Fruit fly (Drosophila melanogaster) whole organism, embryonic: ENCODE results near the gene CG10232.

ENCODE experiments used
- ATbp ChIP-seq: fragments of 200-800 bp; sonication (Bioruptor generic); optimal IDR thresholded peaks from 2 replicates; lab custom pipeline; 2017; ENCODE audit warnings: missing biosample characterization, mild to moderate bottlenecking, missing genetic modification characterization, missing genetic modification reagents
- B-H2 ChIP-seq: fragments of 200-800 bp; sonication (Bioruptor generic); optimal IDR thresholded peaks from 2 replicates; lab custom pipeline; 2018; ENCODE audit warnings: missing biosample characterization, mild to moderate bottlenecking, missing genetic modification characterization
- Blimp-1 ChIP-seq: fragments of 200-800 bp; sonication (Bioruptor generic); optimal IDR thresholded peaks from 3 replicates; lab custom pipeline; 2018; ENCODE audit warnings: missing biosample characterization, missing genetic modification characterization, mild to moderate bottlenecking, moderate library complexity, missing genetic modification reagents
- CG10209 ChIP-seq: fragments of 200-800 bp; sonication (Bioruptor generic); optimal IDR thresholded peaks from 3 replicates; lab custom pipeline; 2017; ENCODE audit warnings: missing biosample characterization, mild to moderate bottlenecking, missing genetic modification characterization, missing genetic modification reagents
- CG10462 ChIP-seq: fragments of 200-800 bp; sonication (Bioruptor generic); optimal IDR thresholded peaks from 2 replicates; lab custom pipeline; 2016; ENCODE audit warnings: missing biosample characterization, missing genetic modification characterization
- CG13624 ChIP-seq: fragments of 200-800 bp; sonication (Bioruptor generic); optimal IDR thresholded peaks from 2 replicates; lab custom pipeline; 2016; ENCODE audit warnings: missing biosample characterization, missing genetic modification characterization
- CG13894 ChIP-seq: fragments of 200-800 bp; sonication (Bioruptor generic); optimal IDR thresholded peaks from 3 replicates; lab custom pipeline; 2018; ENCODE audit warnings: missing biosample characterization, mild to moderate bottlenecking, missing genetic modification characterization, moderate library complexity
- CG15514 ChIP-seq: fragments of 200-800 bp; sonication (Bioruptor generic); optimal IDR thresholded peaks from 3 replicates; lab custom pipeline; 2017; ENCODE audit warnings: missing biosample characterization, missing genetic modification characterization, mild to moderate bottlenecking, moderate library complexity, missing genetic modification reagents
- CG15601 ChIP-seq: fragments of 200-800 bp; sonication (Bioruptor generic); optimal IDR thresholded peaks from 3 replicates; lab custom pipeline; 2019; ENCODE audit warnings: missing biosample characterization, mild to moderate bottlenecking, missing genetic modification characterization, moderate library complexity
- CG17612 ChIP-seq: fragments of 200-800 bp; sonication (Bioruptor generic); IDR thresholded peaks from 2 replicates; pipeline ENCODE4 v1.3.6; 2022; ENCODE audit warnings: missing biosample characterization, missing genetic modification characterization
- CG1832 ChIP-seq: fragments of 200-800 bp; sonication (Bioruptor generic); optimal IDR thresholded peaks from 2 replicates; lab custom pipeline; 2017; ENCODE audit warnings: missing biosample characterization, mild to moderate bottlenecking, missing genetic modification characterization, inconsistent platforms
- CG2120 ChIP-seq: fragments of 200-800 bp; sonication (Bioruptor generic); optimal IDR thresholded peaks from 3 replicates; lab custom pipeline; 2016; ENCODE audit warnings: missing biosample characterization, missing genetic modification characterization
- CG2129 ChIP-seq: fragments of 200-800 bp; sonication (Bioruptor generic); IDR thresholded peaks from 2 replicates; pipeline ENCODE4 v1.3.6; 2022; ENCODE audit warnings: missing biosample characterization, missing genetic modification characterization; ENCODE audit not compliant: partially characterized antibody
- CG32767 ChIP-seq: fragments of 200-800 bp; sonication (Bioruptor generic); IDR thresholded peaks from 2 replicates; pipeline ENCODE4 v1.3.6; 2022; ENCODE audit warnings: missing biosample characterization, missing genetic modification characterization
- CG34376 ChIP-seq: fragments of 200-800 bp; sonication (Bioruptor generic); optimal IDR thresholded peaks from 2 replicates; lab custom pipeline; 2018; ENCODE audit warnings: missing biosample characterization, mild to moderate bottlenecking, missing genetic modification characterization
- CG4360 ChIP-seq: fragments of 200-800 bp; sonication (Bioruptor generic); IDR thresholded peaks from 2 replicates; pipeline ENCODE4 v1.3.6; 2022; ENCODE audit warnings: missing biosample characterization, missing genetic modification characterization
- CG5180 ChIP-seq: fragments of 200-800 bp; sonication (Bioruptor generic); optimal IDR thresholded peaks from 3 replicates; lab custom pipeline; 2017; ENCODE audit warnings: missing biosample characterization, missing genetic modification characterization, mild to moderate bottlenecking, moderate library complexity, missing genetic modification reagents
- CG8924 ChIP-seq: fragments of 200-800 bp; optimal IDR thresholded peaks from 3 replicates; lab custom pipeline; 2019; ENCODE audit warnings: missing biosample characterization, mild to moderate bottlenecking, missing genetic modification characterization, moderate library complexity
- CG9609 ChIP-seq: fragments of 200-800 bp; sonication (Bioruptor generic); optimal IDR thresholded peaks from 3 replicates; lab custom pipeline; 2016; ENCODE audit warnings: missing biosample characterization, missing genetic modification characterization
- Dip3 ChIP-seq: fragments of 200-800 bp; sonication (Bioruptor generic); optimal IDR thresholded peaks from 3 replicates; lab custom pipeline; 2016; ENCODE audit warnings: missing biosample characterization, missing genetic modification characterization
- GATAe ChIP-seq: fragments of 200-800 bp; sonication (Bioruptor generic); conservative IDR thresholded peaks from 2 replicates; pipeline ENCODE4 v1.3.6; 2022; ENCODE audit warnings: missing biosample characterization, missing genetic modification characterization
- Hmr ChIP-seq: fragments of 200-800 bp; sonication (Bioruptor generic); optimal IDR thresholded peaks from 3 replicates; lab custom pipeline; 2017; ENCODE audit warnings: mild to moderate bottlenecking, missing biosample characterization, missing genetic modification reagents, missing genetic modification characterization
- MBD-R2 ChIP-seq: fragments of 200-800 bp; sonication (Bioruptor generic); IDR thresholded peaks from 2 replicates; pipeline ENCODE4 v1.3.6; 2022; ENCODE audit warnings: missing biosample characterization, missing genetic modification characterization
- Mad ChIP-seq: fragments of 200-800 bp; sonication (Bioruptor generic); optimal IDR thresholded peaks from 2 replicates; lab custom pipeline; 2016; ENCODE audit warnings: missing biosample characterization, missing genetic modification characterization
- NFAT ChIP-seq: fragments of 200-800 bp; sonication (Bioruptor generic); IDR thresholded peaks from 2 replicates; pipeline ENCODE4 v1.3.6; 2022; ENCODE audit warnings: missing biosample characterization, missing genetic modification characterization
- Sin3A ChIP-seq: fragments of >200 bp; optimal IDR thresholded peaks from 2 replicates; lab custom pipeline; 2018
- Tbp ChIP-seq: fragments of >200 bp; optimal IDR thresholded peaks from 2 replicates; lab custom pipeline; 2018; ENCODE audit warnings: missing biosample characterization, missing genetic modification characterization
- abd-A ChIP-seq: fragments of 200-800 bp; sonication (Bioruptor generic); optimal IDR thresholded peaks from 3 replicates; lab custom pipeline; 2019; ENCODE audit warnings: missing biosample characterization, mild to moderate bottlenecking, missing genetic modification characterization, moderate library complexity
- ac ChIP-seq: fragments of 200-800 bp; sonication (Bioruptor generic); optimal IDR thresholded peaks from 3 replicates; lab custom pipeline; 2017; ENCODE audit warnings: missing biosample characterization, mild to moderate bottlenecking, missing genetic modification characterization
- bsh ChIP-seq, 2 experiments: fragments of 200-800 bp; sonication (Bioruptor generic); optimal IDR thresholded peaks; 2 replicates each; lab custom pipeline; 2017 to 2018; ENCODE audit warnings: mild to moderate bottlenecking in 2 of 2, missing biosample characterization in 2 of 2, missing genetic modification characterization in 2 of 2, moderate library complexity in 1 of 2
- btn ChIP-seq: fragments of 200-800 bp; sonication (Bioruptor generic); optimal IDR thresholded peaks from 2 replicates; lab custom pipeline; 2016; ENCODE audit warnings: missing biosample characterization, missing genetic modification characterization
- chm ChIP-seq: fragments of 200-800 bp; sonication (Bioruptor generic); IDR thresholded peaks from 2 replicates; pipeline ENCODE4 v1.3.6; 2022; ENCODE audit warnings: missing biosample characterization, missing genetic modification characterization
- dan ChIP-seq: fragments of 200-800 bp; sonication (Bioruptor generic); IDR thresholded peaks from 2 replicates; pipeline ENCODE4 v1.3.6; 2022; ENCODE audit warnings: missing biosample characterization, missing genetic modification characterization
- gem ChIP-seq: fragments of 200-800 bp; sonication (Bioruptor generic); optimal IDR thresholded peaks from 2 replicates; lab custom pipeline; 2019; ENCODE audit warnings: missing biosample characterization, mild to moderate bottlenecking, missing genetic modification characterization, moderate library complexity
- gro ChIP-seq: fragments of 200-800 bp; sonication (Bioruptor generic); optimal IDR thresholded peaks from 2 replicates; lab custom pipeline; 2016; ENCODE audit warnings: missing biosample characterization, missing genetic modification characterization
- lab ChIP-seq: fragments of 200-800 bp; sonication (Bioruptor generic); optimal IDR thresholded peaks from 3 replicates; lab custom pipeline; 2017; ENCODE audit warnings: missing biosample characterization, missing genetic modification characterization, mild to moderate bottlenecking, moderate library complexity, missing genetic modification reagents
- maf-S ChIP-seq: fragments of 200-800 bp; sonication (Bioruptor generic); optimal IDR thresholded peaks from 2 replicates; lab custom pipeline; 2016; ENCODE audit warnings: missing biosample characterization, missing genetic modification characterization
- nau ChIP-seq: fragments of 200-800 bp; sonication (Bioruptor generic); optimal IDR thresholded peaks from 3 replicates; lab custom pipeline; 2017; ENCODE audit warnings: missing biosample characterization, mild to moderate bottlenecking, missing genetic modification characterization, missing genetic modification reagents
- onecut ChIP-seq: fragments of 200-800 bp; sonication (Bioruptor generic); IDR thresholded peaks from 2 replicates; pipeline ENCODE4 v1.3.6; 2022; ENCODE audit warnings: missing biosample characterization, missing genetic modification characterization
- sc ChIP-seq, 3 experiments: fragments of >200 bp in 2 of 3; fragments of 200-800 bp in 1 of 3; sonication (Bioruptor generic) in 1 of 3; optimal IDR thresholded peaks; 2 replicates in 2 of 3; 3 replicates in 1 of 3; lab custom pipeline; 2017; ENCODE audit warnings: mild to moderate bottlenecking in 1 of 3, missing biosample characterization in 1 of 3, missing genetic modification characterization in 1 of 3, missing genetic modification reagents in 1 of 3
- sens ChIP-seq: fragments of 200-800 bp; sonication (Bioruptor generic); peaks from one replicate; lab custom pipeline; 2016; ENCODE audit warnings: missing biosample characterization, missing genetic modification characterization
- sens-2 ChIP-seq: fragments of 200-800 bp; sonication (Bioruptor generic); IDR thresholded peaks from 2 replicates; pipeline ENCODE4 v1.3.6; 2022; ENCODE audit warnings: missing biosample characterization, missing genetic modification characterization
- sr ChIP-seq: fragments of 200-800 bp; sonication (Bioruptor generic); IDR thresholded peaks from 3 replicates; pipeline ENCODE4 v1.3.6; 2022; ENCODE audit warnings: missing biosample characterization, missing genetic modification characterization
- ssp ChIP-seq: fragments of 200-800 bp; sonication (Bioruptor generic); IDR thresholded peaks from 2 replicates; pipeline ENCODE4 v1.3.6; 2022; ENCODE audit warnings: missing biosample characterization, missing genetic modification characterization
- tna ChIP-seq: fragments of 200-800 bp; sonication (Bioruptor generic); IDR thresholded peaks from 2 replicates; pipeline ENCODE4 v1.3.6; 2022; ENCODE audit warnings: missing biosample characterization, missing genetic modification characterization; ENCODE audit not compliant: partially characterized antibody
- unc-4 ChIP-seq: fragments of 200-800 bp; sonication (Bioruptor generic); IDR thresholded peaks from 2 replicates; pipeline ENCODE4 v1.3.6; 2022; ENCODE audit warnings: missing biosample characterization, missing genetic modification characterization; ENCODE audit not compliant: partially characterized antibody
- usp ChIP-seq: fragments of >200 bp; optimal IDR thresholded peaks from 2 replicates; lab custom pipeline; 2017; ENCODE audit warnings: missing biosample characterization, missing genetic modification characterization
- vfl ChIP-seq: fragments of 200-800 bp; sonication (Bioruptor generic); optimal IDR thresholded peaks from 2 replicates; lab custom pipeline; 2016; ENCODE audit warnings: missing biosample characterization, missing genetic modification characterization

Gene CG10232

dm6 chr3R:23726740-23727139 is 5.3 kb upstream of the CG10232 start (continued):
- no peak for TF ChIP-seq sens-2 (GFP tag; lab: Robert Waterston, UW)
- peak; percentile 78 for TF ChIP-seq CG13624
- TF ChIP-seq ac (GFP tag; lab: Kevin White, UChicago), result no peak
- TF ChIP-seq Blimp-1 (GFP tag; lab: Kevin White, UChicago), result peak; percentile 57
- TF ChIP-seq vfl (GFP tag; lab: Kevin White, UChicago), result peak; percentile 81
- TF ChIP-seq CG8924 (tag; lab: Kevin White, UChicago), result peak; percentile 85
- no peak for TF ChIP-seq tna (GFP tag; lab: Robert Waterston, UW)
- TF ChIP-seq B-H2 (GFP tag; lab: Kevin White, UChicago), result peak; percentile 57
- TF ChIP-seq sr (GFP tag; lab: Robert Waterston, UW), result peak; percentile 19; the same call in 1 of the 3 replicates
- TF ChIP-seq Dip3 (GFP tag; lab: Kevin White, UChicago), result peak; percentile 85
- peak; percentile 43 for TF ChIP-seq CG9609 (GFP tag; lab: Kevin White, UChicago)
- TF ChIP-seq CG1832, result no peak
- TF ChIP-seq Tbp (GFP tag; lab: Kevin White, UChicago), result no peak

- TF ChIP-seq sens (GFP tag; lab: Kevin White, UChicago) (peak; percentile 66), CG15514 (GFP tag; lab: Kevin White, UChicago) (peak; percentile 40), CG2129 (GFP tag; lab: Robert Waterston, UW) (no peak), unc-4 (GFP tag; lab: Robert Waterston, UW) (no peak), CG2120 (GFP tag; lab: Kevin White, UChicago) (peak; percentile 33), bsh (GFP tag; optimal IDR thresholded peaks at IDR 0.05; lab: Kevin White, UChicago) (no peak), CG10462 (GFP tag; lab: Kevin White, UChicago) (no peak), btn (no peak), onecut (no peak), nau (GFP tag; lab: Kevin White, UChicago) (peak; percentile 40), Sin3A (lab: Kevin White, UChicago) (no peak), gem (no peak), ATbp (peak; percentile 39), abd-A (tag; lab: Kevin White, UChicago) (peak; percentile 71), ssp (GFP tag; lab: Robert Waterston, UW) (no peak), GATAe (no peak), CG4360 (GFP tag; lab: Robert Waterston, UW) (no peak), sc (optimal IDR thresholded peaks at IDR 0.05; lab: Kevin White, UChicago) (no peak), sc (GFP tag; optimal IDR thresholded peaks at IDR 0.05; lab: Kevin White, UChicago) (peak; percentile 1), Mad (GFP tag; lab: Kevin White, UChicago) (no peak), CG13894 (tag; lab: Kevin White, UChicago) (peak; percentile 93), CG17612 (GFP tag; lab: Robert Waterston, UW) (0 out of 2 replicates have a peak, but pooled peaks have one; percentile 7), gro (GFP tag; lab: Kevin White, UChicago) (no peak), CG32767 (GFP tag; lab: Robert Waterston, UW) (0 out of 2 replicates have a peak, but pooled peaks have one; percentile 14), chm (GFP tag; lab: Robert Waterston, UW) (no peak), NFAT (GFP tag; lab: Robert Waterston, UW) (no peak), dan (no peak), usp (GFP tag; lab: Kevin White, UChicago) (no peak), CG15601 (tag; lab: Kevin White, UChicago) (peak; percentile 35), Hmr (GFP tag; lab: Kevin White, UChicago) (peak; percentile 53), CG10209 (GFP tag; lab: Kevin White, UChicago) (no peak), maf-S (no peak), CG5180 (GFP tag; lab: Kevin White, UChicago) (peak; percentile 36), sens-2 (GFP tag; lab: Robert Waterston, UW) (no peak), lab (peak; percentile 68), MBD-R2 (GFP tag; lab: Robert Waterston, UW) (peak; percentile 20; the same call in 1 of the 2 replicates), CG34376 (GFP tag; lab: Kevin White, UChicago) (peak; percentile 78)
These were observed 4.4 kb upstream of the CG10232 start for dm6 chr3R:23725711-23726349.
